Fruit fly (Drosophila melanogaster): Measurements from ENCODE around the gene Ccp84Ag.

Ccp84Ag gene

dm6 chr3R:6691658-6692057 is 5.1 kb downstream of the Ccp84Ag start, which contains the start of gene Ccp84Ae:
Ccp84Ae (minus strand) TSS chr3R:6691758.
- TF ChIP-seq toe (GFP tag; optimal IDR thresholded peaks at IDR 0.05), result no peak
- no peak for TF ChIP-seq Clk (GFP tag; optimal IDR thresholded peaks at IDR 0.05)
- no peak for TF ChIP-seq CG11617 (GFP tag; optimal IDR thresholded peaks at IDR 0.05)
- TF ChIP-seq tj (GFP tag; optimal IDR thresholded peaks at IDR 0.05), result no peak
- no peak for TF ChIP-seq Mnt (GFP tag; optimal IDR thresholded peaks at IDR 0.05)

dm6 chr3R:6692432-6692831 is 5.9 kb downstream of the Ccp84Ag start, which contains the start of gene Ccp84Ad:
Ccp84Ad (plus strand) TSS chr3R:6692732.
- TF ChIP-seq CG12768 (GFP tag; optimal IDR thresholded peaks at IDR 0.05) (no peak), CG1620 (GFP tag; optimal IDR thresholded peaks at IDR 0.05) (no peak), Crg-1 (GFP tag; optimal IDR thresholded peaks at IDR 0.05) (no peak), CG7101 (tag; optimal IDR thresholded peaks at IDR 0.05) (no peak), bab1 (GFP tag; optimal IDR thresholded peaks at IDR 0.05) (no peak), Mnt (GFP tag; optimal IDR thresholded peaks at IDR 0.05) (no peak), tj (GFP tag; optimal IDR thresholded peaks at IDR 0.05) (no peak), cnc (optimal IDR thresholded peaks at IDR 0.05) (no peak), toe (GFP tag; optimal IDR thresholded peaks at IDR 0.05) (no peak), CG7045 (GFP tag; optimal IDR thresholded peaks at IDR 0.05) (no peak), kay (GFP tag; ENCODE audit: borderline replicate concordance) (no peak), CG33017 (tag; optimal IDR thresholded peaks at IDR 0.05) (no peak), Hr96 (GFP tag; optimal IDR thresholded peaks at IDR 0.05) (no peak), ovo (GFP tag; optimal IDR thresholded peaks at IDR 0.05) (no peak), CG14711 (tag; optimal IDR thresholded peaks at IDR 0.05) (no peak)

- TF ChIP-seq CG7045 (GFP tag; optimal IDR thresholded peaks at IDR 0.05) (no peak), CG33017 (tag; optimal IDR thresholded peaks at IDR 0.05) (no peak), Mnt (GFP tag; optimal IDR thresholded peaks at IDR 0.05) (no peak), Crg-1 (GFP tag; optimal IDR thresholded peaks at IDR 0.05) (no peak), tj (GFP tag; optimal IDR thresholded peaks at IDR 0.05) (no peak), CG11617 (GFP tag; optimal IDR thresholded peaks at IDR 0.05) (no peak), Clk (GFP tag; optimal IDR thresholded peaks at IDR 0.05) (no peak), cnc (optimal IDR thresholded peaks at IDR 0.05) (no peak), cic (GFP tag; optimal IDR thresholded peaks at IDR 0.05) (no peak), CG14711 (tag; optimal IDR thresholded peaks at IDR 0.05) (no peak), bab1 (GFP tag; optimal IDR thresholded peaks at IDR 0.05) (no peak), kay (GFP tag; ENCODE audit: borderline replicate concordance) (no peak), CG7101 (tag; optimal IDR thresholded peaks at IDR 0.05) (no peak), pad (GFP tag; optimal IDR thresholded peaks at IDR 0.05) (no peak), CG1620 (GFP tag; optimal IDR thresholded peaks at IDR 0.05) (no peak), toe (GFP tag; optimal IDR thresholded peaks at IDR 0.05) (no peak), ovo (GFP tag; optimal IDR thresholded peaks at IDR 0.05) (no peak), Hr96 (GFP tag; optimal IDR thresholded peaks at IDR 0.05) (no peak), CG5204 (GFP tag; optimal IDR thresholded peaks at IDR 0.05) (no peak), CG12768 (GFP tag; optimal IDR thresholded peaks at IDR 0.05) (no peak)
Observed at dm6 chr3R:6696221-6696749, 9.8 kb downstream of the Ccp84Ag start, which contains the start of gene Ccp84Ac. Ccp84Ac (minus strand) TSS chr3R:6696271.

DNA sequence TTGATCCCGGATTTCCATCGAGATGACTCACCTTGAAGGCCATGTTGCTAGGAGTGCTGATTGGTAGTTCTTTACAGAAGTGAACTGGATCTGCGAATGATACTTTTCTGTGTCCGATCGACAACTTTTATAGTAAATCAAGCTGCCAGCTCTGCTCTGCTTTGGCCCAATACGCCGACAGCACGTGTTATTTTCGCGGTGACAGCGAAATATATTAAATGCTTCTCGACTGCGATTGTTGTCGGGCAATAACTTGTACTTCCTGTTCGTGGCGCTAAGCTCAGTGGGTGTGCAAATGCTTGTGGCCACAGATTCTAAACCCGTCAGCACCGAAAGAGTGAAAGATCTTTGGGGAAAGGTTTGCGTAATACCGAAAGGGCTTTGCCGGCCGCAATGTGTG is 16.2 kb downstream of the Ccp84Ag start, which contains the start of gene Ccp84Ab:
Gene Ccp84Ab (minus strand): TSS at position 101 of the 400 bp plus-strand sequence.
- TF ChIP-seq toe (GFP tag; optimal IDR thresholded peaks at IDR 0.05), result no peak
- TF ChIP-seq tj (GFP tag; optimal IDR thresholded peaks at IDR 0.05), result no peak
- no peak for TF ChIP-seq CG7045 (GFP tag; optimal IDR thresholded peaks at IDR 0.05)
- TF ChIP-seq Mnt (GFP tag; optimal IDR thresholded peaks at IDR 0.05), result no peak
- TF ChIP-seq CG5204 (GFP tag; optimal IDR thresholded peaks at IDR 0.05), result no peak
- no peak for TF ChIP-seq CG11617 (GFP tag; optimal IDR thresholded peaks at IDR 0.05)
- TF ChIP-seq CG33017 (tag; optimal IDR thresholded peaks at IDR 0.05), result no peak
- no peak for TF ChIP-seq Clk (GFP tag; optimal IDR thresholded peaks at IDR 0.05)
- no peak for TF ChIP-seq cnc (optimal IDR thresholded peaks at IDR 0.05)
- no peak for TF ChIP-seq CG12768 (GFP tag; optimal IDR thresholded peaks at IDR 0.05)
- TF ChIP-seq Crg-1 (GFP tag; optimal IDR thresholded peaks at IDR 0.05), result no peak
- TF ChIP-seq CG7101 (tag; optimal IDR thresholded peaks at IDR 0.05), result no peak
- TF ChIP-seq bab1 (GFP tag; optimal IDR thresholded peaks at IDR 0.05), result no peak
- TF ChIP-seq CG1620 (GFP tag; optimal IDR thresholded peaks at IDR 0.05), result no peak
- no peak for TF ChIP-seq Hr96 (GFP tag; optimal IDR thresholded peaks at IDR 0.05)
- TF ChIP-seq cic (GFP tag; optimal IDR thresholded peaks at IDR 0.05), result no peak
- TF ChIP-seq kay (GFP tag; ENCODE audit: borderline replicate concordance), result no peak
- no peak for TF ChIP-seq CG14711 (tag; optimal IDR thresholded peaks at IDR 0.05)
- TF ChIP-seq ovo (GFP tag; optimal IDR thresholded peaks at IDR 0.05), result no peak
- no peak for TF ChIP-seq pad (GFP tag; optimal IDR thresholded peaks at IDR 0.05)

DNA sequence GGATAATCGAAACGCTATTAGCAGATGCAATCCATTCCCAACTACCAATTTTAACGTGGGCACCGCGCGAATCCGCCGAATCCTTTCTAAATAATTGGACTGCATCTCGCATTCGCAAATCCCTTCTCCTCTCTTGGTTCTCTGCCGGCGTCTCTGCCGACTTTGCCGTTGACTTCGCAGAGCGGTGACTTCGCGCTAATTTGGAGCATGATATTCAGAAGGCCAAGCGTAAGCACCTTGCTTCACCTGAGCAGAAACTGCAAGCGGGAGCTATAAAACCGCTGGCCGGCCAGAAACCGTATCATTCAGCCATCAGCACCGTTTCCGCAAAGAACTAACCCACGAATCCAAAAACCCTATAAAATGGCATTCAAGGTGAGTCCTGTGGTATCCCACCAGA is 17.3 kb downstream of the Ccp84Ag start, which contains the start of gene Ccp84Aa:
Gene Ccp84Aa (plus strand): TSS at position 301 of the 400 bp plus-strand sequence.
- no peak for TF ChIP-seq kay (GFP tag; ENCODE audit: borderline replicate concordance)
- TF ChIP-seq Hr96 (GFP tag; optimal IDR thresholded peaks at IDR 0.05), result no peak
- no peak for TF ChIP-seq Clk (GFP tag; optimal IDR thresholded peaks at IDR 0.05)
- no peak for TF ChIP-seq CG14711 (tag; optimal IDR thresholded peaks at IDR 0.05)
- no peak for TF ChIP-seq CG5204 (GFP tag; optimal IDR thresholded peaks at IDR 0.05)
- TF ChIP-seq Mnt (GFP tag; optimal IDR thresholded peaks at IDR 0.05), result no peak
- TF ChIP-seq CG1620 (GFP tag; optimal IDR thresholded peaks at IDR 0.05), result no peak
- TF ChIP-seq CG12768 (GFP tag; optimal IDR thresholded peaks at IDR 0.05), result no peak
- no peak for TF ChIP-seq tj (GFP tag; optimal IDR thresholded peaks at IDR 0.05)
- TF ChIP-seq CG33017 (tag; optimal IDR thresholded peaks at IDR 0.05), result no peak
- no peak for TF ChIP-seq ovo (GFP tag; optimal IDR thresholded peaks at IDR 0.05)
- TF ChIP-seq CG11617 (GFP tag; optimal IDR thresholded peaks at IDR 0.05), result no peak
- no peak for TF ChIP-seq CG7101 (tag; optimal IDR thresholded peaks at IDR 0.05)
- TF ChIP-seq pad (GFP tag; optimal IDR thresholded peaks at IDR 0.05), result no peak
- no peak for TF ChIP-seq toe (GFP tag; optimal IDR thresholded peaks at IDR 0.05)
- TF ChIP-seq Crg-1 (GFP tag; optimal IDR thresholded peaks at IDR 0.05), result no peak

DNA sequence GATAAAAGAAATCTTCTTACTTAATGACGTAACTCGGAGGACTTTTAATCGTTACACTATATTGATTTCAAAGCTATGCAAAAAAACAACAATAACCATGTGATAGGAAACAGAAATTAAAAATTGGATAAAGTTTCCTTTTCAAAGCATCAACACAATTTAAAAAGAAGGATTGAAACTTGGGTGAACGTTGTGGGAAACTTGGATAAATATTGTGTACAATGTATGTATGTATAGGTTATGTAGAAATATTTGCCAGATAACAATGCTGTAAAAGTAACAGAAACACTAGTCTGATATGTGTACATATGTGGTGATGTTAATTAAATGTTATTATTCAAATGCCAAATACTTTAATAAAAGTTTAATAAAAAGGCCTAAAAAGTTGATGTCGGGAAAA is 19.8 kb downstream of the Ccp84Ag start:
- TF ChIP-seq cnc (optimal IDR thresholded peaks at IDR 0.05) (no peak), CG7045 (GFP tag; optimal IDR thresholded peaks at IDR 0.05) (no peak), CG1620 (GFP tag; optimal IDR thresholded peaks at IDR 0.05) (no peak), pad (GFP tag; optimal IDR thresholded peaks at IDR 0.05) (no peak), CG33017 (tag; optimal IDR thresholded peaks at IDR 0.05) (no peak), kay (GFP tag; ENCODE audit: borderline replicate concordance) (no peak), Clk (GFP tag; optimal IDR thresholded peaks at IDR 0.05) (no peak), cic (GFP tag; optimal IDR thresholded peaks at IDR 0.05) (no peak), Hr96 (GFP tag; optimal IDR thresholded peaks at IDR 0.05) (no peak), CG5204 (GFP tag; optimal IDR thresholded peaks at IDR 0.05) (no peak), CG14711 (tag; optimal IDR thresholded peaks at IDR 0.05) (no peak), bab1 (GFP tag; optimal IDR thresholded peaks at IDR 0.05) (no peak), tj (GFP tag; optimal IDR thresholded peaks at IDR 0.05) (no peak), CG12768 (GFP tag; optimal IDR thresholded peaks at IDR 0.05) (no peak), CG11617 (GFP tag; optimal IDR thresholded peaks at IDR 0.05) (no peak), CG7101 (tag; optimal IDR thresholded peaks at IDR 0.05) (no peak), ovo (GFP tag; optimal IDR thresholded peaks at IDR 0.05) (no peak), Mnt (GFP tag; optimal IDR thresholded peaks at IDR 0.05) (no peak)
